Fruit fly (Drosophila melanogaster): ENCODE results near the gene CG9123.
A peak's percentile ranks its signal among the peaks of the same experiment; 100 is the strongest.

CG9123 gene

DNA sequence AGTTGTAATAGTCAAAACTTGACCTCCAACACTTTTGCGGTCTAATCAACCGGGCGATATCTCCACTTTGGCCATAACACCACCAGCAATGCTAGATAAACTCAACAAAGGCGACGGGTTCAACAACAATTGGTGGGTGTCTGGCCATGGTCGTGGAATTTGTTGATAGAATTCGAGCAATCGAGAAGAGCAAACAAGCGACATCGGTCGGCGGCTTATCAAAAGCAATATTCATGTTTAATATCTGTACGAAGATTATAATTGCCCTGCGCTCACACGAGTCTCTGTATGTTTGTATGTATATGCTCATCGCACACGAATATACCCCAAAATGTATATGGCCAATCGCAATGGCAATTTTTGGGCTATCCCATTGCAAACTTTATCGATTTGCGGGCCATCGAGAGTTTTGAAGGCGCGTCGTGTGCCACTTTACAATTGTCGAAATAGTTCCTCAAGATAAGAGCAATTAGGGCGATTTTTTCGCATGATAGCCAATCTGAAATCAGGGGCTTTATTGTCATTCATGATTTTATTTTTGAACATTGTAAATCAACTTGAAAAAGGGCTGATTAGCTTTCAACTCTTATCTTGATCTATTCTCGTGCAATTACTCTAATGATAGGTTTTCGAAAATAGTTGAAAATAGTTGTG, 34.3 kb downstream of the CG9123 start:
- no peak for TF ChIP-seq noc (tag; optimal IDR thresholded peaks at IDR 0.05)

dm6 chrX:15305975-15306909, 35.7 kb downstream of the CG9123 start:
- TF ChIP-seq noc (tag; optimal IDR thresholded peaks at IDR 0.05): no peak

- TF ChIP-seq noc (tag; optimal IDR thresholded peaks at IDR 0.05): peak; percentile 5
Measured at dm6 chrX:15304211-15304610, 37.7 kb downstream of the CG9123 start.

- TF ChIP-seq noc (tag; optimal IDR thresholded peaks at IDR 0.05): no peak
Measured at dm6 chrX:15303176-15304115, 38.5 kb downstream of the CG9123 start.

- no peak for TF ChIP-seq noc (tag; optimal IDR thresholded peaks at IDR 0.05)
Measured at dm6 chrX:15301175-15301574, 40.7 kb downstream of the CG9123 start.

- no peak for TF ChIP-seq noc (tag; optimal IDR thresholded peaks at IDR 0.05)
Measured at dm6 chrX:15299927-15300740, 41.8 kb downstream of the CG9123 start.

- peak; percentile 99 for TF ChIP-seq noc (tag; optimal IDR thresholded peaks at IDR 0.05)
Measured at dm6 chrX:15298298-15299069, 43.4 kb downstream of the CG9123 start.

DNA sequence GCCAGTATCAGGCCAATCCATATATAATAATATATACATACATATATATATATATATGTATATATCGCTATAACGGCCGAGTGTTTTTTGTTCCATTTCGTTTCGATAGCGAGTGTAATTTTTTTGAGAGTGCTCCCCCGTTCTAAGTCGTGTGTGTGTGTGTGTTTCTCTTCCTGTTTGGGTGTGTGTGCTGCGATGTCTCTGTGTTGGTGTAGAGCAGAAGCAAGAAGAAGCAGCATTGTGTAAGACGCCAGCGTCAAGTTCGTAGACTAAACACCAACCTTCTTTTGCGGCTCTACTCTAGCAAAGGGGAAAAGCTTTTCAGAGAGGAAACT, 44.0 kb downstream of the CG9123 start:
- no peak for TF ChIP-seq noc (tag; optimal IDR thresholded peaks at IDR 0.05)

dm6 chrX:15296969-15297816, 44.7 kb downstream of the CG9123 start, which contains the start of gene gce:
gce (plus strand) TSS chrX:15297766.
- TF ChIP-seq noc (tag; optimal IDR thresholded peaks at IDR 0.05): peak; percentile 77

dm6 chrX:15292794-15293193, 49.1 kb downstream of the CG9123 start, which contains the start of gene CG5877:
CG5877 (plus strand) TSS chrX:15293031.
- no peak for TF ChIP-seq noc (tag; optimal IDR thresholded peaks at IDR 0.05)
